Fruit fly (Drosophila melanogaster) whole organism, embryonic: ENCODE data around the gene kek6.

Experiments
- B-H2 ChIP-seq: fragments of 200-800 bp; sonication (Bioruptor generic); optimal IDR thresholded peaks from 2 replicates; lab custom pipeline; 2018; ENCODE audit warnings: missing biosample characterization, mild to moderate bottlenecking, missing genetic modification characterization
- BEAF-32 ChIP-seq: fragments of 200-800 bp; sonication (Bioruptor generic); optimal IDR thresholded peaks from 3 replicates; lab custom pipeline; 2017; ENCODE audit warnings: missing biosample characterization, missing genetic modification characterization, mild to moderate bottlenecking, moderate library complexity, missing genetic modification reagents
- Bdp1 ChIP-seq: fragments of 200-800 bp; sonication (Bioruptor generic); optimal IDR thresholded peaks from 3 replicates; lab custom pipeline; 2016; ENCODE audit warnings: missing biosample characterization, missing genetic modification characterization
- CG10366 ChIP-seq: fragments of 200-800 bp; sonication (Bioruptor generic); IDR thresholded peaks from 2 replicates; pipeline ENCODE4 v1.3.6; 2022; ENCODE audit warnings: missing biosample characterization, missing genetic modification characterization
- CG12219 ChIP-seq: fragments of 200-800 bp; sonication (Bioruptor generic); optimal IDR thresholded peaks from 3 replicates; lab custom pipeline; 2018; ENCODE audit warnings: missing biosample characterization, mild to moderate bottlenecking, missing genetic modification characterization
- CG12744 ChIP-seq: fragments of 200-800 bp; sonication (Bioruptor generic); optimal IDR thresholded peaks from 2 replicates; lab custom pipeline; 2016; ENCODE audit warnings: missing biosample characterization, missing genetic modification characterization
- CG13894 ChIP-seq: fragments of 200-800 bp; sonication (Bioruptor generic); optimal IDR thresholded peaks from 3 replicates; lab custom pipeline; 2018; ENCODE audit warnings: missing biosample characterization, mild to moderate bottlenecking, missing genetic modification characterization, moderate library complexity
- CG15269 ChIP-seq: fragments of 200-800 bp; sonication (Bioruptor generic); optimal IDR thresholded peaks from 2 replicates; lab custom pipeline; 2018; ENCODE audit warnings: missing biosample characterization, mild to moderate bottlenecking, missing genetic modification characterization, moderate library complexity
- CG18476 ChIP-seq: fragments of 200-800 bp; sonication (Bioruptor generic); optimal IDR thresholded peaks from 2 replicates; lab custom pipeline; 2016; ENCODE audit warnings: missing biosample characterization, mild to moderate bottlenecking, missing genetic modification characterization
- CG32772 ChIP-seq: fragments of 200-800 bp; sonication (Bioruptor generic); IDR thresholded peaks from 2 replicates; pipeline ENCODE4 v1.3.6; 2022; ENCODE audit warnings: missing biosample characterization, missing genetic modification characterization
- CG3726 ChIP-seq: fragments of 200-800 bp; sonication (Bioruptor generic); IDR thresholded peaks from 3 replicates; pipeline ENCODE4, ENCODE4 v1.3.6; 2022; ENCODE audit warnings: missing biosample characterization, missing genetic modification characterization
- CG5180 ChIP-seq: fragments of 200-800 bp; sonication (Bioruptor generic); optimal IDR thresholded peaks from 3 replicates; lab custom pipeline; 2017; ENCODE audit warnings: missing biosample characterization, missing genetic modification characterization, mild to moderate bottlenecking, moderate library complexity, missing genetic modification reagents
- CG9817 ChIP-seq: fragments of 200-800 bp; sonication (Bioruptor generic); optimal IDR thresholded peaks from 2 replicates; lab custom pipeline; 2018; ENCODE audit warnings: missing biosample characterization, mild to moderate bottlenecking, missing genetic modification characterization, moderate library complexity
- Dll ChIP-seq: fragments of 200-800 bp; sonication (Bioruptor generic); IDR thresholded peaks from 4 replicates; pipeline ENCODE4 v1.3.6; 2022; ENCODE audit warnings: missing biosample characterization, missing genetic modification characterization; ENCODE audit not compliant: partially characterized antibody
- E2f1 ChIP-seq: fragments of 200-800 bp; sonication (Bioruptor generic); IDR thresholded peaks from 2 replicates; pipeline ENCODE4 v1.3.6; 2022; ENCODE audit warnings: missing biosample characterization, missing genetic modification characterization
- Gsc ChIP-seq: fragments of 200-800 bp; sonication (Bioruptor generic); IDR thresholded peaks from 2 replicates; pipeline ENCODE4 v1.3.6; 2022; ENCODE audit warnings: missing biosample characterization, missing genetic modification characterization
- H15 ChIP-seq: fragments of 200-800 bp; sonication (Bioruptor generic); IDR thresholded peaks from 3 replicates; pipeline ENCODE4 v1.3.6; 2022; ENCODE audit warnings: missing biosample characterization, missing genetic modification characterization
- HLH3B ChIP-seq: fragments of 200-800 bp; sonication (Bioruptor generic); IDR thresholded peaks from 2 replicates; pipeline ENCODE4 v1.3.6; 2022; ENCODE audit warnings: missing biosample characterization, missing genetic modification characterization
- Lim3 ChIP-seq: fragments of 200-800 bp; sonication (Bioruptor generic); IDR thresholded peaks from 2 replicates; pipeline ENCODE4 v1.3.6; 2022; ENCODE audit warnings: missing biosample characterization, missing genetic modification characterization
- MTF-1 ChIP-seq: fragments of 200-800 bp; sonication (Bioruptor generic); optimal IDR thresholded peaks from 2 replicates; lab custom pipeline; 2018; ENCODE audit warnings: missing biosample characterization, mild to moderate bottlenecking, missing genetic modification characterization, borderline replicate concordance
- Mrtf ChIP-seq: fragments of 200-800 bp; sonication (Bioruptor generic); IDR thresholded peaks from 3 replicates; pipeline ENCODE4 v1.3.6; 2022; ENCODE audit warnings: missing biosample characterization, missing genetic modification characterization
- NC2β ChIP-seq: fragments of 200-800 bp; sonication (Bioruptor generic); optimal IDR thresholded peaks from 2 replicates; lab custom pipeline; 2016; ENCODE audit warnings: missing biosample characterization, missing genetic modification characterization
- NK7.1 ChIP-seq: fragments of 200-800 bp; sonication (Bioruptor generic); optimal IDR thresholded peaks from 3 replicates; lab custom pipeline; 2016; ENCODE audit warnings: missing biosample characterization, missing genetic modification characterization
- Nf-YA ChIP-seq: fragments of 200-800 bp; sonication (Bioruptor generic); IDR thresholded peaks from 2 replicates; pipeline ENCODE4 v1.3.6; 2022; ENCODE audit warnings: missing biosample characterization, missing genetic modification characterization
- NfI ChIP-seq: fragments of 200-800 bp; sonication (Bioruptor generic); optimal IDR thresholded peaks from 3 replicates; lab custom pipeline; 2018; ENCODE audit warnings: missing biosample characterization, mild to moderate bottlenecking, missing genetic modification characterization, moderate library complexity
- Oli ChIP-seq: fragments of 200-800 bp; sonication (Bioruptor generic); optimal IDR thresholded peaks from 2 replicates; lab custom pipeline; 2018; ENCODE audit warnings: missing biosample characterization, mild to moderate bottlenecking, missing genetic modification characterization, moderate library complexity
- Optix ChIP-seq: fragments of 200-800 bp; sonication (Bioruptor generic); IDR thresholded peaks from 3 replicates; pipeline ENCODE4 v1.3.6; 2022; ENCODE audit warnings: missing biosample characterization, missing genetic modification characterization
- Sox102F ChIP-seq: fragments of 200-800 bp; sonication (Bioruptor generic); optimal IDR thresholded peaks from 2 replicates; lab custom pipeline; 2018; ENCODE audit warnings: missing biosample characterization, mild to moderate bottlenecking, missing genetic modification characterization, moderate library complexity
- Sry-β ChIP-seq: fragments of 200-800 bp; sonication (Bioruptor generic); optimal IDR thresholded peaks from 2 replicates; lab custom pipeline; 2018; ENCODE audit warnings: missing biosample characterization, mild to moderate bottlenecking, missing genetic modification characterization, moderate library complexity
- Stat92E ChIP-seq, 3 experiments: fragments of >200 bp in 2 of 3; fragments of 200-800 bp in 1 of 3; sonication (Bioruptor generic) in 1 of 3; optimal IDR thresholded peaks; 2 replicates each; lab custom pipeline; 2017 to 2019; ENCODE audit warnings: missing biosample characterization in 3 of 3, missing genetic modification characterization in 3 of 3, mild to moderate bottlenecking in 1 of 3, moderate library complexity in 1 of 3
- abd-A ChIP-seq: fragments of 200-800 bp; sonication (Bioruptor generic); optimal IDR thresholded peaks from 3 replicates; lab custom pipeline; 2019; ENCODE audit warnings: missing biosample characterization, mild to moderate bottlenecking, missing genetic modification characterization, moderate library complexity
- bbx ChIP-seq: fragments of 200-800 bp; sonication (Bioruptor generic); IDR thresholded peaks from 2 replicates; pipeline ENCODE4 v1.3.6; 2022; ENCODE audit warnings: missing biosample characterization, missing genetic modification characterization; ENCODE audit not compliant: partially characterized antibody
- bcd ChIP-seq: fragments of 200-800 bp; sonication (Bioruptor generic); optimal IDR thresholded peaks from 2 replicates; lab custom pipeline; 2017; ENCODE audit warnings: missing biosample characterization, mild to moderate bottlenecking, missing genetic modification characterization
- bsh ChIP-seq, 2 experiments: fragments of 200-800 bp; sonication (Bioruptor generic); optimal IDR thresholded peaks; 2 replicates each; lab custom pipeline; 2017 to 2018; ENCODE audit warnings: mild to moderate bottlenecking in 2 of 2, missing biosample characterization in 2 of 2, missing genetic modification characterization in 2 of 2, moderate library complexity in 1 of 2
- caup ChIP-seq: fragments of 200-800 bp; sonication (Bioruptor generic); optimal IDR thresholded peaks from 3 replicates; lab custom pipeline; 2017; ENCODE audit warnings: missing biosample characterization, mild to moderate bottlenecking, missing genetic modification characterization, moderate library complexity; ENCODE audit not compliant: severe bottlenecking
- dmrt11E ChIP-seq: fragments of 200-800 bp; sonication (Bioruptor generic); optimal IDR thresholded peaks from 3 replicates; lab custom pipeline; 2018; ENCODE audit warnings: missing biosample characterization, mild to moderate bottlenecking, missing genetic modification characterization, moderate library complexity
- ftz-f1 ChIP-seq: fragments of 200-800 bp; sonication (Bioruptor generic); optimal IDR thresholded peaks from 2 replicates; lab custom pipeline; 2016; ENCODE audit warnings: missing biosample characterization, missing genetic modification characterization
- gce ChIP-seq: fragments of 200-800 bp; sonication (Bioruptor generic); IDR thresholded peaks from 3 replicates; pipeline ENCODE4 v1.3.6; 2022; ENCODE audit warnings: missing biosample characterization, missing genetic modification characterization
- gcm ChIP-seq: fragments of 200-800 bp; sonication (Bioruptor generic); optimal IDR thresholded peaks from 2 replicates; lab custom pipeline; 2019; ENCODE audit warnings: missing biosample characterization, mild to moderate bottlenecking, missing genetic modification characterization, moderate library complexity
- grau ChIP-seq: fragments of 200-800 bp; optimal IDR thresholded peaks from 3 replicates; lab custom pipeline; 2019; ENCODE audit warnings: missing biosample characterization, mild to moderate bottlenecking, missing genetic modification characterization, moderate library complexity
- jing ChIP-seq: fragments of 200-800 bp; sonication (Bioruptor generic); optimal IDR thresholded peaks from 2 replicates; lab custom pipeline; 2018; ENCODE audit warnings: missing biosample characterization, mild to moderate bottlenecking, missing genetic modification characterization
- nom ChIP-seq: fragments of 200-800 bp; sonication (Bioruptor generic); optimal IDR thresholded peaks from 2 replicates; lab custom pipeline; 2017; ENCODE audit warnings: missing biosample characterization, missing genetic modification characterization, mild to moderate bottlenecking, moderate library complexity, missing genetic modification reagents
- pum ChIP-seq: fragments of 200-800 bp; sonication (Bioruptor generic); optimal IDR thresholded peaks from 2 replicates; lab custom pipeline; 2016; ENCODE audit warnings: missing biosample characterization, missing genetic modification characterization
- scrt ChIP-seq: fragments of 200-800 bp; sonication (Bioruptor generic); optimal IDR thresholded peaks from 2 replicates; lab custom pipeline; 2018; ENCODE audit warnings: missing biosample characterization, mild to moderate bottlenecking, missing genetic modification characterization, moderate library complexity
- sima ChIP-seq: fragments of 200-800 bp; sonication (Bioruptor generic); optimal IDR thresholded peaks from 2 replicates; lab custom pipeline; 2016; ENCODE audit warnings: missing biosample characterization, missing genetic modification characterization
- tap ChIP-seq: fragments of 200-800 bp; optimal IDR thresholded peaks from 3 replicates; lab custom pipeline; 2019; ENCODE audit warnings: missing biosample characterization, mild to moderate bottlenecking, missing genetic modification characterization, moderate library complexity
- tio ChIP-seq: fragments of 200-800 bp; sonication (Bioruptor generic); optimal IDR thresholded peaks from 2 replicates; lab custom pipeline; 2017; ENCODE audit warnings: missing biosample characterization, missing genetic modification characterization, inconsistent platforms
- twi ChIP-seq: fragments of 200-800 bp; optimal IDR thresholded peaks from 2 replicates; lab custom pipeline; 2019; ENCODE audit warnings: missing biosample characterization, mild to moderate bottlenecking, missing genetic modification characterization, moderate library complexity
- vfl ChIP-seq: fragments of 200-800 bp; sonication (Bioruptor generic); optimal IDR thresholded peaks from 2 replicates; lab custom pipeline; 2016; ENCODE audit warnings: missing biosample characterization, missing genetic modification characterization
- wdn ChIP-seq: fragments of 200-800 bp; sonication (Bioruptor generic); IDR thresholded peaks from 2 replicates; pipeline ENCODE4 v1.3.6; 2022; ENCODE audit warnings: missing biosample characterization, missing genetic modification characterization

Gene kek6

dm6 chr3R:31709142-31709541 lies 87.2 kb downstream of the kek6 start (continued):
- peak; percentile 42; the same call in 2 of the 3 replicates for TF ChIP-seq gce
- no peak for TF ChIP-seq vfl (GFP tag; lab: Kevin White, UChicago)
- peak; percentile 22 for TF ChIP-seq ftz-f1 (GFP tag; lab: Kevin White, UChicago)
- TF ChIP-seq CG15269: peak; percentile 16
- TF ChIP-seq abd-A (tag; lab: Kevin White, UChicago): no peak
- TF ChIP-seq dmrt11E (tag; lab: Kevin White, UChicago): no peak
- no peak for TF ChIP-seq Lim3
- no peak for TF ChIP-seq CG9817 (tag; lab: Kevin White, UChicago)
- no peak for TF ChIP-seq NK7.1 (GFP tag; lab: Kevin White, UChicago)
- TF ChIP-seq Dll (GFP tag; lab: Robert Waterston, UW): no peak
- no peak for TF ChIP-seq pum (GFP tag; lab: Kevin White, UChicago)
- no peak for TF ChIP-seq Gsc (GFP tag; lab: Robert Waterston, UW)
- TF ChIP-seq sima (GFP tag; lab: Kevin White, UChicago): no peak
- TF ChIP-seq wdn: no peak
- no peak for TF ChIP-seq nom
- TF ChIP-seq scrt (GFP tag; lab: Kevin White, UChicago): no peak
- no peak for TF ChIP-seq gcm (GFP tag; lab: Kevin White, UChicago)
- peak; percentile 33 for TF ChIP-seq Oli
- TF ChIP-seq jing (GFP tag; lab: Kevin White, UChicago): no peak
- TF ChIP-seq CG5180 (GFP tag; lab: Kevin White, UChicago): no peak
- TF ChIP-seq tap (tag; lab: Kevin White, UChicago): peak; percentile 29
- TF ChIP-seq CG12219 (GFP tag; lab: Kevin White, UChicago): no peak
- TF ChIP-seq Sry-β (GFP tag; lab: Kevin White, UChicago): no peak
- TF ChIP-seq twi (tag; lab: Kevin White, UChicago): no peak
- no peak for TF ChIP-seq Mrtf
- TF ChIP-seq CG32772 (GFP tag; lab: Robert Waterston, UW): peak; percentile 38; the same call in 1 of the 2 replicates
- TF ChIP-seq caup (GFP tag; lab: Kevin White, UChicago): peak; percentile 13
- TF ChIP-seq H15: peak; percentile 55; the same call in 1 of the 3 replicates
- no peak for TF ChIP-seq B-H2 (GFP tag; lab: Kevin White, UChicago)
- TF ChIP-seq CG10366 (GFP tag; lab: Robert Waterston, UW): peak; percentile 54
- no peak for TF ChIP-seq MTF-1 (GFP tag; lab: Kevin White, UChicago)
- TF ChIP-seq Bdp1: no peak
- no peak for TF ChIP-seq tio (GFP tag; lab: Kevin White, UChicago)
- TF ChIP-seq Nf-YA: no peak
- no peak for TF ChIP-seq NfI (GFP tag; lab: Kevin White, UChicago)
- no peak for TF ChIP-seq CG18476 (GFP tag; lab: Kevin White, UChicago)
- no peak for TF ChIP-seq CG12744 (GFP tag; lab: Kevin White, UChicago)
- 0 out of 2 replicates have a peak, but pooled peaks have one; percentile 32 for TF ChIP-seq HLH3B
- no peak for TF ChIP-seq bbx (GFP tag; lab: Robert Waterston, UW)
- no peak for TF ChIP-seq NC2β (GFP tag; lab: Kevin White, UChicago)
- 0 out of 3 replicates have a peak, but pooled peaks have one; percentile 41 for TF ChIP-seq CG3726 (GFP tag; lab: Robert Waterston, UW)
- no peak for TF ChIP-seq BEAF-32
- no peak for TF ChIP-seq Stat92E (GFP tag; optimal IDR thresholded peaks at IDR 0.05; lab: Kevin White, UChicago)
- TF ChIP-seq Optix (GFP tag; lab: Robert Waterston, UW): 0 out of 3 replicates have a peak, but pooled peaks have one; percentile 20
- peak; percentile 31 for TF ChIP-seq bcd (GFP tag; lab: Kevin White, UChicago)
- peak; percentile 13 to 40 for TF ChIP-seq bsh (GFP tag; optimal IDR thresholded peaks at IDR 0.05; lab: Kevin White, UChicago)
- TF ChIP-seq Sox102F: peak; percentile 36
- TF ChIP-seq CG13894 (tag; lab: Kevin White, UChicago): no peak
- TF ChIP-seq grau: peak; percentile 10
- TF ChIP-seq E2f1 (GFP tag; lab: Robert Waterston, UW): peak; percentile 53; the same call in 1 of the 2 replicates
